Fruit fly (Drosophila melanogaster): ENCODE measurements around the gene Dyro.

The Dyro gene

DNA sequence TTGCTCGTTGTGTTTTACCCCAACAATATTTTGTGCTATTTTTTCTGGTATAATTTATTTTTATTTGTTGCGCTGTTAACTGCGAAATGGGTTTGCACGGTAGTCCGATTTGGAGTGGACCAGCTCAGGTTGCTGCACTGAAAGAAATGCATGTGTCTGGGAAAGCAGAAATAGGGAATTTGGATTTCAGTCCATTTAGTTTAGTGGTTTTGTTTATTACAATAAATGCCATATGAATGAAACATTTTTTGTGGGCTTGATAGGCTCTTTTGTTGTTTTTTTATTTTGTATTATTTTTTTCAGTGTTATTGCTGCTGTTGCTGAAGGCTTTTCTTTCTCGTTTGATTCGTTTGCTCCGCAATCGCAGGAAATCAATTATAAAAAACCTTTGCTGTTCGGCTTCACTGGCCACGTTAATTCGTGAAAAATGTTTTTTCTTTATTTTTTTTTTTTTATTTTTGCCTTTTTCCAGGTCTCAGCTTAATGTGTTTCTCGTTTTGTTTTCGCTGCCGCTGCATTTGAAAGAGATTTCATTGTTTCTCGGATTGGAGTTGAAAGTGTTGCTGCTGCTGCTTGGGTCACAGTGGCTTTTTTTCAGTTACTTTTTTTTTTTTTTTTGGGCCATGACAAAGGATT lies 30.1 kb upstream of the Dyro start (continued):
- TF ChIP-seq Gsc (GFP tag; IDR thresholded peaks at IDR 0.05) = no peak; the same call in 1 of the 2 replicates
- peak; percentile 71 for TF ChIP-seq Dad (GFP tag; optimal IDR thresholded peaks at IDR 0.05)
- TF ChIP-seq nerfin-2 (GFP tag; IDR thresholded peaks at IDR 0.05; ENCODE audit: partially characterized antibody) = no peak
- TF ChIP-seq CG30431 (GFP tag; optimal IDR thresholded peaks at IDR 0.05) = peak; percentile 74
- peak; percentile 76 for TF ChIP-seq CG10654 (GFP tag; optimal IDR thresholded peaks at IDR 0.05)
- peak; percentile 55 for TF ChIP-seq CG4707 (GFP tag; optimal IDR thresholded peaks at IDR 0.05)
- TF ChIP-seq CG1602 (GFP tag; optimal IDR thresholded peaks at IDR 0.05) = peak; percentile 72
- peak; percentile 60; the same call in 1 of the 3 replicates for TF ChIP-seq so (GFP tag; IDR thresholded peaks at IDR 0.05)
- TF ChIP-seq CG7556 (GFP tag; optimal IDR thresholded peaks at IDR 0.05) = peak; percentile 61
- no peak for TF ChIP-seq hbn (GFP tag; IDR thresholded peaks at IDR 0.05; ENCODE audit: partially characterized antibody)
- TF ChIP-seq CG17361 (GFP tag; IDR thresholded peaks at IDR 0.05) = peak; percentile 76
- TF ChIP-seq Poxn (GFP tag; IDR thresholded peaks at IDR 0.05) = no peak
- no peak for TF ChIP-seq MESR4 (GFP tag; optimal IDR thresholded peaks at IDR 0.05)
- TF ChIP-seq CG6683 (GFP tag; optimal IDR thresholded peaks at IDR 0.05) = no peak
- peak; percentile 68 for TF ChIP-seq ab (GFP tag; optimal IDR thresholded peaks at IDR 0.05)
- TF ChIP-seq ci (GFP tag; IDR thresholded peaks at IDR 0.05) = peak; percentile 92
- peak; percentile 58 for TF ChIP-seq CG3281 (GFP tag; optimal IDR thresholded peaks at IDR 0.05)
- peak; percentile 52 for TF ChIP-seq CG12219 (GFP tag; optimal IDR thresholded peaks at IDR 0.05)
- no peak for TF ChIP-seq CG7987 (GFP tag; optimal IDR thresholded peaks at IDR 0.05)
- TF ChIP-seq cg (GFP tag; optimal IDR thresholded peaks at IDR 0.05) = no peak
- TF ChIP-seq CG18764 (GFP tag; optimal IDR thresholded peaks at IDR 0.05) = peak; percentile 67
- no peak for TF ChIP-seq cad (GFP tag; optimal IDR thresholded peaks at IDR 0.05)
- TF ChIP-seq mld (GFP tag; IDR thresholded peaks at IDR 0.05; ENCODE audit: partially characterized antibody) = no peak
- peak; percentile 67 for TF ChIP-seq CG10959 (GFP tag; IDR thresholded peaks at IDR 0.05)
- TF ChIP-seq B-H1 (GFP tag; IDR thresholded peaks at IDR 0.05) = peak; percentile 52
- peak; percentile 60; the same call in 1 of the 2 replicates for TF ChIP-seq Nf-YA (GFP tag; IDR thresholded peaks at IDR 0.05)
- TF ChIP-seq CG7745 (tag; optimal IDR thresholded peaks at IDR 0.05) = no peak
- peak; percentile 60 for TF ChIP-seq CG15601 (tag; optimal IDR thresholded peaks at IDR 0.05)
- no peak for TF ChIP-seq CG9817 (tag; optimal IDR thresholded peaks at IDR 0.05)
- TF ChIP-seq stwl (tag; optimal IDR thresholded peaks at IDR 0.05) = peak; percentile 17
- no peak for TF ChIP-seq CG10321 (GFP tag; IDR thresholded peaks at IDR 0.05)
- peak; percentile 34 for TF ChIP-seq Antp (GFP tag; optimal IDR thresholded peaks at IDR 0.05)
- no peak for TF ChIP-seq CG17912 (GFP tag; optimal IDR thresholded peaks at IDR 0.05)
- TF ChIP-seq CG17612 (GFP tag; IDR thresholded peaks at IDR 0.05) = 0 out of 2 replicates have a peak, but pooled peaks have one; percentile 37
- TF ChIP-seq CG2202 (tag; optimal IDR thresholded peaks at IDR 0.05) = peak; percentile 58
- TF ChIP-seq gsb-n (tag; optimal IDR thresholded peaks at IDR 0.05) = peak; percentile 54
- TF ChIP-seq CG4820 (GFP tag; optimal IDR thresholded peaks at IDR 0.05) = peak; percentile 85
- peak; percentile 54 for TF ChIP-seq her (GFP tag; optimal IDR thresholded peaks at IDR 0.05)
- peak; percentile 49 for TF ChIP-seq ssp (GFP tag; IDR thresholded peaks at IDR 0.05)
- peak; percentile 66 for TF ChIP-seq CG8944 (GFP tag; optimal IDR thresholded peaks at IDR 0.05)
- TF ChIP-seq ERR (GFP tag; optimal IDR thresholded peaks at IDR 0.05) = peak; percentile 17
- peak; percentile 44 for TF ChIP-seq sima (GFP tag; optimal IDR thresholded peaks at IDR 0.05)
- TF ChIP-seq CG33557 (GFP tag; optimal IDR thresholded peaks at IDR 0.05) = peak; percentile 49
- TF ChIP-seq Jarid2 (GFP tag; optimal IDR thresholded peaks at IDR 0.05) = peak; percentile 53
- peak; percentile 86 for TF ChIP-seq CG4424 (GFP tag; optimal IDR thresholded peaks at IDR 0.05)
- peak; percentile 38; the same call in 1 of the 2 replicates for TF ChIP-seq crol (GFP tag; IDR thresholded peaks at IDR 0.05)
- TF ChIP-seq E2f1 (GFP tag; IDR thresholded peaks at IDR 0.05) = peak; percentile 67
- TF ChIP-seq pzg (GFP tag; optimal IDR thresholded peaks at IDR 0.05) = no peak
- peak; percentile 81 for TF ChIP-seq CG10366 (GFP tag; IDR thresholded peaks at IDR 0.05)
- no peak for TF ChIP-seq CG15073 (GFP tag; optimal IDR thresholded peaks at IDR 0.05)

Data from whole organism, embryonic.